Fruit fly (Drosophila melanogaster): Measurements from ENCODE around the gene Wnt10.

Gene Wnt10

dm6 chr2L:7332780-7333179 is 30.4 kb upstream of the Wnt10 start (continued):
- no peak for TF ChIP-seq CG1792 (GFP tag; optimal IDR thresholded peaks at IDR 0.05)
- no peak for TF ChIP-seq CG1647 (GFP tag; optimal IDR thresholded peaks at IDR 0.05)
- no peak for TF ChIP-seq Dip2 (GFP tag; IDR thresholded peaks at IDR 0.05)
- no peak for TF ChIP-seq hkb (optimal IDR thresholded peaks at IDR 0.05)
- TF ChIP-seq hkb (GFP tag; IDR thresholded peaks at IDR 0.05) = peak; percentile 13; the same call in 1 of the 2 replicates
- no peak for TF ChIP-seq CG17359 (tag; optimal IDR thresholded peaks at IDR 0.05)
- TF ChIP-seq jing (GFP tag; optimal IDR thresholded peaks at IDR 0.05) = no peak
- no peak for TF ChIP-seq CG17568 (GFP tag; optimal IDR thresholded peaks at IDR 0.05)
- TF ChIP-seq CG12744 (GFP tag; optimal IDR thresholded peaks at IDR 0.05) = no peak
- no peak for TF ChIP-seq fd102C (GFP tag; optimal IDR thresholded peaks at IDR 0.05)
- TF ChIP-seq CG33213 (GFP tag; optimal IDR thresholded peaks at IDR 0.05) = no peak
- peak; percentile 51 for TF ChIP-seq slbo (GFP tag; IDR thresholded peaks at IDR 0.05)
- no peak for TF ChIP-seq CG16863 (GFP tag; optimal IDR thresholded peaks at IDR 0.05)
- no peak for TF ChIP-seq HLH54F (GFP tag; optimal IDR thresholded peaks at IDR 0.05)
- TF ChIP-seq CG31365 (tag; optimal IDR thresholded peaks at IDR 0.05) = no peak
- TF ChIP-seq tup (GFP tag; optimal IDR thresholded peaks at IDR 0.05) = no peak
- no peak for TF ChIP-seq CG6654 (GFP tag; optimal IDR thresholded peaks at IDR 0.05)
- TF ChIP-seq CG3407 (GFP tag; optimal IDR thresholded peaks at IDR 0.05) = no peak
- peak; percentile 40 for TF ChIP-seq CG15269 (tag; optimal IDR thresholded peaks at IDR 0.05)
- TF ChIP-seq CG7271 (tag; optimal IDR thresholded peaks at IDR 0.05) = no peak
- no peak for TF ChIP-seq vfl (GFP tag; optimal IDR thresholded peaks at IDR 0.05)
- TF ChIP-seq HLH3B (GFP tag; IDR thresholded peaks at IDR 0.05) = no peak
- TF ChIP-seq CG2120 (GFP tag; optimal IDR thresholded peaks at IDR 0.05) = no peak
- peak; percentile 30; the same call in 1 of the 2 replicates for TF ChIP-seq Ptx1 (GFP tag; IDR thresholded peaks at IDR 0.05)
- TF ChIP-seq bab2 (GFP tag; optimal IDR thresholded peaks at IDR 0.05) = no peak
- TF ChIP-seq Ets65A (GFP tag) = no peak
- TF ChIP-seq CG11504 (tag; optimal IDR thresholded peaks at IDR 0.05) = no peak
- TF ChIP-seq pan (optimal IDR thresholded peaks at IDR 0.05) = no peak
- TF ChIP-seq pan (GFP tag; optimal IDR thresholded peaks at IDR 0.05 in 1 of 2, IDR thresholded peaks at IDR 0.05 in 1 of 2) = no peak
- TF ChIP-seq ash1 (GFP tag; optimal IDR thresholded peaks at IDR 0.05) = no peak
- TF ChIP-seq tgo (GFP tag; IDR thresholded peaks at IDR 0.05) = peak; percentile 41; the same call in 1 of the 3 replicates
- peak; percentile 40 for TF ChIP-seq CG9817 (tag; optimal IDR thresholded peaks at IDR 0.05)
- no peak for TF ChIP-seq ara (GFP tag; IDR thresholded peaks at IDR 0.05)
- no peak for TF ChIP-seq so (GFP tag; IDR thresholded peaks at IDR 0.05)
- no peak for TF ChIP-seq fd64A (GFP tag; optimal IDR thresholded peaks at IDR 0.05)
- no peak for TF ChIP-seq CG30431 (GFP tag; optimal IDR thresholded peaks at IDR 0.05)

DNA sequence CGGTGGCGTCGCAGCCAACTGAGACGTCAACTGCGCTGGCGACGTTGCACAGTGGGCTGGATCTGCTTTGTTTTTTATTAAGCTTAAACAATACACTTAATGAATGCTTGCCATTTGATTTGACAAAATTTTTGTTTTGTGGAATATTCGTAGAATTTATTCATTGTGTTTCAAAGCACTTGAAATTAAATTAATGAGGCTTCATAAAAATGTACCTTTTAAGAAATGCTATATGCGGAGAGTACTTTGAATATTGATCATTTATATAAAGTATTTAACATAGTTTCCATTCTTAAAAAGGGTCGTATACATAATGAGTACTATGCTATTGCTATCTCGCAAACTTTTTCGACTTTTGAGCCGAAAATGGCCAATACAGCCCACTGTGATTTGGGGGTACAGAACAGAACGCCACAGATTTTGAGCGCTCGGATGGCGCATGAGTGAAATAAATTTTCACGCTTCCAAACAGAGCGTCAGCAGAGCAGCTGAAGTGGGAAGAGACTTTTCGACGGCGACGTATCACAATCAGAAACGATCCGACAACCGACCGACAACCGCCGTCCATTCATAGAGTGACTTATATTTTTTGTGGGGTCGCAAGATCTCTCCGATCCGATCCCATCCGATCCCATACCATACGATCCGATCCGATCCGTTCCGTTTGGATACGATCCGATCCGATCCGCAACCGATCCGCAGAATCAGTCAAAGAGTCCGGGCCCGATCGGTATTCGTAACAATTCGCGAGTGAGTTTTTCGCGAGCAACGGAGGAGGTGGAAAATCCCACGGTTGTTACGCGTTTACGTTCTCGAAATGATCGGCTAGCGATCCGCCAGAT is 29.8 kb upstream of the Wnt10 start, which contains the start of gene Wnt6:
Gene Wnt6, plus strand, starts transcription at position 531 of the 842 bp plus-strand sequence.
- TF ChIP-seq Ssrp (tag; optimal IDR thresholded peaks at IDR 0.05) = peak; percentile 66
- TF ChIP-seq CG33213 (GFP tag; optimal IDR thresholded peaks at IDR 0.05) = no peak
- TF ChIP-seq Mrtf (GFP tag; IDR thresholded peaks at IDR 0.05) = peak; percentile 42; the same call in 1 of the 3 replicates
- TF ChIP-seq dysf (GFP tag; IDR thresholded peaks at IDR 0.05) = peak; percentile 76
- peak; percentile 76 for TF ChIP-seq CG33557 (GFP tag; optimal IDR thresholded peaks at IDR 0.05)
- TF ChIP-seq Sry-δ (GFP tag; optimal IDR thresholded peaks at IDR 0.05) = no peak
- TF ChIP-seq inv (GFP tag; IDR thresholded peaks at IDR 0.05; ENCODE audit: partially characterized antibody) = no peak
- TF ChIP-seq CG2116 (GFP tag; optimal IDR thresholded peaks at IDR 0.05) = peak; percentile 29
- peak; percentile 29 for TF ChIP-seq CG5180 (GFP tag; optimal IDR thresholded peaks at IDR 0.05)
- peak; percentile 26 for TF ChIP-seq CG4282 (GFP tag; optimal IDR thresholded peaks at IDR 0.05)
- peak; percentile 2 for TF ChIP-seq Nf-YC (tag; optimal IDR thresholded peaks at IDR 0.05)
- TF ChIP-seq CG9797 (GFP tag; optimal IDR thresholded peaks at IDR 0.05) = no peak
- TF ChIP-seq CG6683 (GFP tag; optimal IDR thresholded peaks at IDR 0.05) = no peak
- peak; percentile 45 for TF ChIP-seq CG32532 (GFP tag; IDR thresholded peaks at IDR 0.05)
- peak; percentile 54 for TF ChIP-seq Camta (GFP tag; optimal IDR thresholded peaks at IDR 0.05)
- TF ChIP-seq salm (tag; optimal IDR thresholded peaks at IDR 0.05) = peak; percentile 28
- TF ChIP-seq CG7556 (GFP tag; optimal IDR thresholded peaks at IDR 0.05) = peak; percentile 93
